Worm (Caenorhabditis elegans): Measurements from ENCODE around the gene ptr-8.

- no peak for TF ChIP-seq klf-2 (GFP tag; conservative IDR thresholded peaks at IDR 0.05)
- no peak for TF ChIP-seq flt-1 (GFP tag; IDR thresholded peaks at IDR 0.05)
- no peak for TF ChIP-seq med-1 (GFP tag; optimal IDR thresholded peaks at IDR 0.05; ENCODE audit: insufficient read depth)
- TF ChIP-seq T22C8.4 (GFP tag; IDR thresholded peaks at IDR 0.05), result no peak
- TF ChIP-seq ztf-29 (GFP tag; IDR thresholded peaks at IDR 0.05), result no peak
Measured at ce11 chrII:10870698-10871097, 18.4 kb upstream of the ptr-8 start.

Data from whole organism, midembryonic.